Fruit fly (Drosophila melanogaster) whole organism, embryonic: ENCODE measurements around the gene CG2901.
A peak's percentile ranks its signal among the peaks of the same experiment; 100 is the strongest.

Source experiments
- Atf6 ChIP-seq: fragments of 200-800 bp; sonication (Bioruptor generic); IDR thresholded peaks from 2 replicates; pipeline ENCODE4 v1.3.6; 2022; ENCODE audit warnings: missing biosample characterization, missing genetic modification characterization
- BEAF-32 ChIP-seq: fragments of 200-800 bp; sonication (Bioruptor generic); optimal IDR thresholded peaks from 3 replicates; lab custom pipeline; 2017; ENCODE audit warnings: missing biosample characterization, missing genetic modification characterization, mild to moderate bottlenecking, moderate library complexity, missing genetic modification reagents
- Blimp-1 ChIP-seq: fragments of 200-800 bp; sonication (Bioruptor generic); optimal IDR thresholded peaks from 3 replicates; lab custom pipeline; 2018; ENCODE audit warnings: missing biosample characterization, missing genetic modification characterization, mild to moderate bottlenecking, moderate library complexity, missing genetic modification reagents
- BtbVII ChIP-seq: fragments of 200-800 bp; sonication (Bioruptor generic); optimal IDR thresholded peaks from 3 replicates; lab custom pipeline; 2017; ENCODE audit warnings: missing biosample characterization, mild to moderate bottlenecking, missing genetic modification characterization
- CG10565 ChIP-seq: fragments of 200-800 bp; sonication (Bioruptor generic); optimal IDR thresholded peaks from 3 replicates; lab custom pipeline; 2016; ENCODE audit warnings: missing biosample characterization, mild to moderate bottlenecking, missing genetic modification characterization
- CG10959 ChIP-seq: fragments of 200-800 bp; sonication (Bioruptor generic); IDR thresholded peaks from 2 replicates; pipeline ENCODE4 v1.3.6; 2022; ENCODE audit warnings: missing biosample characterization, missing genetic modification characterization
- CG11696 ChIP-seq: fragments of 200-800 bp; sonication (Bioruptor generic); IDR thresholded peaks from 2 replicates; pipeline ENCODE4 v1.3.6; 2022; ENCODE audit warnings: missing biosample characterization, missing genetic modification characterization
- CG12659 ChIP-seq: fragments of 200-800 bp; sonication (Bioruptor generic); optimal IDR thresholded peaks from 3 replicates; lab custom pipeline; 2017; ENCODE audit warnings: mild to moderate bottlenecking, missing biosample characterization, missing genetic modification reagents, missing genetic modification characterization
- CG14050 ChIP-seq: fragments of 200-800 bp; sonication (Bioruptor generic); IDR thresholded peaks from 3 replicates; pipeline ENCODE4 v1.3.6; 2022; ENCODE audit warnings: missing biosample characterization, missing genetic modification characterization
- CG14710 ChIP-seq: fragments of 200-800 bp; sonication (Bioruptor generic); optimal IDR thresholded peaks from 3 replicates; lab custom pipeline; 2019; ENCODE audit warnings: missing biosample characterization, mild to moderate bottlenecking, missing genetic modification characterization, moderate library complexity
- CG1529 ChIP-seq: fragments of 200-800 bp; sonication (Bioruptor generic); optimal IDR thresholded peaks from 3 replicates; lab custom pipeline; 2018; ENCODE audit warnings: missing biosample characterization, missing genetic modification characterization
- CG1792 ChIP-seq: fragments of 200-800 bp; sonication (Bioruptor generic); optimal IDR thresholded peaks from 2 replicates; lab custom pipeline; 2016; ENCODE audit warnings: missing biosample characterization, missing genetic modification characterization
- CG18599 ChIP-seq: fragments of 200-800 bp; sonication (Bioruptor generic); optimal IDR thresholded peaks from 3 replicates; lab custom pipeline; 2017; ENCODE audit warnings: missing biosample characterization, missing genetic modification characterization, mild to moderate bottlenecking, moderate library complexity, missing genetic modification reagents
- CG2712 ChIP-seq: fragments of 200-800 bp; optimal IDR thresholded peaks from 3 replicates; lab custom pipeline; 2019; ENCODE audit warnings: missing biosample characterization, mild to moderate bottlenecking, missing genetic modification characterization, moderate library complexity
- CG3065 ChIP-seq: fragments of 200-800 bp; sonication (Bioruptor generic); optimal IDR thresholded peaks from 2 replicates; lab custom pipeline; 2016; ENCODE audit warnings: missing biosample characterization, missing genetic modification characterization
- CG33213 ChIP-seq: fragments of 200-800 bp; sonication (Bioruptor generic); optimal IDR thresholded peaks from 3 replicates; lab custom pipeline; 2016; ENCODE audit warnings: missing biosample characterization, missing genetic modification characterization
- CG33557 ChIP-seq: fragments of 200-800 bp; sonication (Bioruptor generic); optimal IDR thresholded peaks from 2 replicates; lab custom pipeline; 2019; ENCODE audit warnings: missing biosample characterization, mild to moderate bottlenecking, missing genetic modification characterization, moderate library complexity
- CG6175 ChIP-seq: fragments of 200-800 bp; sonication (Bioruptor generic); IDR thresholded peaks from 3 replicates; pipeline ENCODE4 v1.3.6; 2022; ENCODE audit warnings: missing biosample characterization, missing genetic modification characterization
- CG6813 ChIP-seq: fragments of 200-800 bp; sonication (Bioruptor generic); optimal IDR thresholded peaks from 2 replicates; lab custom pipeline; 2017; ENCODE audit warnings: missing biosample characterization, missing genetic modification characterization, mild to moderate bottlenecking, moderate library complexity, missing genetic modification reagents
- CG8924 ChIP-seq: fragments of 200-800 bp; optimal IDR thresholded peaks from 3 replicates; lab custom pipeline; 2019; ENCODE audit warnings: missing biosample characterization, mild to moderate bottlenecking, missing genetic modification characterization, moderate library complexity
- CG9609 ChIP-seq: fragments of 200-800 bp; sonication (Bioruptor generic); optimal IDR thresholded peaks from 3 replicates; lab custom pipeline; 2016; ENCODE audit warnings: missing biosample characterization, missing genetic modification characterization
- CkIIα-i1 ChIP-seq: fragments of 200-800 bp; sonication (Bioruptor generic); IDR thresholded peaks from 2 replicates; pipeline ENCODE4 v1.3.6; 2022; ENCODE audit warnings: missing biosample characterization, missing genetic modification characterization
- CoRest ChIP-seq: fragments of 200-800 bp; sonication (Bioruptor generic); optimal IDR thresholded peaks from 3 replicates; lab custom pipeline; 2018; ENCODE audit warnings: missing biosample characterization, mild to moderate bottlenecking, missing genetic modification characterization, moderate library complexity
- Dll ChIP-seq: fragments of 200-800 bp; sonication (Bioruptor generic); IDR thresholded peaks from 4 replicates; pipeline ENCODE4 v1.3.6; 2022; ENCODE audit warnings: missing biosample characterization, missing genetic modification characterization; ENCODE audit not compliant: partially characterized antibody
- Gsc ChIP-seq: fragments of 200-800 bp; sonication (Bioruptor generic); IDR thresholded peaks from 2 replicates; pipeline ENCODE4 v1.3.6; 2022; ENCODE audit warnings: missing biosample characterization, missing genetic modification characterization
- H15 ChIP-seq: fragments of 200-800 bp; sonication (Bioruptor generic); IDR thresholded peaks from 3 replicates; pipeline ENCODE4 v1.3.6; 2022; ENCODE audit warnings: missing biosample characterization, missing genetic modification characterization
- MESR4 ChIP-seq: fragments of 200-800 bp; sonication (Bioruptor generic); optimal IDR thresholded peaks from 2 replicates; lab custom pipeline; 2018; ENCODE audit warnings: missing biosample characterization, mild to moderate bottlenecking, missing genetic modification characterization, moderate library complexity
- Mad ChIP-seq: fragments of 200-800 bp; sonication (Bioruptor generic); optimal IDR thresholded peaks from 2 replicates; lab custom pipeline; 2016; ENCODE audit warnings: missing biosample characterization, missing genetic modification characterization
- NfI ChIP-seq: fragments of 200-800 bp; sonication (Bioruptor generic); optimal IDR thresholded peaks from 3 replicates; lab custom pipeline; 2018; ENCODE audit warnings: missing biosample characterization, mild to moderate bottlenecking, missing genetic modification characterization, moderate library complexity
- Rx ChIP-seq: fragments of 200-800 bp; sonication (Bioruptor generic); IDR thresholded peaks from 2 replicates; pipeline ENCODE4 v1.3.6; 2022; ENCODE audit warnings: missing biosample characterization, missing genetic modification characterization
- Sry-δ ChIP-seq: fragments of 200-800 bp; sonication (Bioruptor generic); optimal IDR thresholded peaks from 2 replicates; lab custom pipeline; 2016; ENCODE audit warnings: missing biosample characterization, missing genetic modification characterization
- Taf1 ChIP-seq: fragments of 200-800 bp; sonication (Bioruptor generic); IDR thresholded peaks from 2 replicates; pipeline ENCODE4 v1.3.6; 2022; ENCODE audit warnings: missing biosample characterization, missing genetic modification characterization
- abd-A ChIP-seq: fragments of 200-800 bp; sonication (Bioruptor generic); optimal IDR thresholded peaks from 3 replicates; lab custom pipeline; 2019; ENCODE audit warnings: missing biosample characterization, mild to moderate bottlenecking, missing genetic modification characterization, moderate library complexity
- btn ChIP-seq: fragments of 200-800 bp; sonication (Bioruptor generic); optimal IDR thresholded peaks from 2 replicates; lab custom pipeline; 2016; ENCODE audit warnings: missing biosample characterization, missing genetic modification characterization
- ci ChIP-seq: fragments of 200-800 bp; sonication (Bioruptor generic); IDR thresholded peaks from 3 replicates; pipeline ENCODE4 v1.3.6; 2022; ENCODE audit warnings: missing biosample characterization, missing genetic modification characterization
- dati ChIP-seq: fragments of 200-800 bp; sonication (Bioruptor generic); IDR thresholded peaks from 2 replicates; pipeline ENCODE4 v1.3.6; 2022; ENCODE audit warnings: missing biosample characterization, missing genetic modification characterization
- fd102C ChIP-seq: fragments of 200-800 bp; sonication (Bioruptor generic); optimal IDR thresholded peaks from 2 replicates; lab custom pipeline; 2018; ENCODE audit warnings: missing biosample characterization, mild to moderate bottlenecking, missing genetic modification characterization, moderate library complexity
- fd64A ChIP-seq: fragments of 200-800 bp; sonication (Bioruptor generic); optimal IDR thresholded peaks from 3 replicates; lab custom pipeline; 2018; ENCODE audit warnings: missing biosample characterization, mild to moderate bottlenecking, missing genetic modification characterization
- gsb-n ChIP-seq: fragments of 200-800 bp; sonication (Bioruptor generic); optimal IDR thresholded peaks from 3 replicates; lab custom pipeline; 2018; ENCODE audit warnings: missing biosample characterization, mild to moderate bottlenecking, missing genetic modification characterization
- lilli ChIP-seq: fragments of 200-800 bp; sonication (Bioruptor generic); optimal IDR thresholded peaks from 3 replicates; lab custom pipeline; 2016; ENCODE audit warnings: missing biosample characterization, missing genetic modification characterization
- lov ChIP-seq, 2 experiments: fragments of 200-800 bp in 1 of 2; fragments of >200 bp in 1 of 2; sonication (Bioruptor generic) in 1 of 2; IDR thresholded peaks in 1 of 2; optimal IDR thresholded peaks in 1 of 2; 2 replicates in 1 of 2; 3 replicates in 1 of 2; pipeline versions ENCODE4 v1.3.6 to Lab custom; 2017 to 2022; ENCODE audit warnings: missing biosample characterization in 1 of 2, missing genetic modification characterization in 1 of 2
- mld ChIP-seq: fragments of 200-800 bp; sonication (Bioruptor generic); IDR thresholded peaks from 3 replicates; pipeline ENCODE4 v1.3.6; 2022; ENCODE audit warnings: missing biosample characterization, missing genetic modification characterization; ENCODE audit not compliant: partially characterized antibody
- pho ChIP-seq: fragments of 200-800 bp; sonication (Bioruptor generic); optimal IDR thresholded peaks from 2 replicates; lab custom pipeline; 2016; ENCODE audit warnings: missing biosample characterization, missing genetic modification characterization
- phol ChIP-seq: fragments of 200-800 bp; sonication (Bioruptor generic); optimal IDR thresholded peaks from 3 replicates; lab custom pipeline; 2018; ENCODE audit warnings: missing biosample characterization, mild to moderate bottlenecking, missing genetic modification characterization, moderate library complexity
- scrt ChIP-seq: fragments of 200-800 bp; sonication (Bioruptor generic); optimal IDR thresholded peaks from 2 replicates; lab custom pipeline; 2018; ENCODE audit warnings: missing biosample characterization, mild to moderate bottlenecking, missing genetic modification characterization, moderate library complexity
- sens ChIP-seq: fragments of 200-800 bp; sonication (Bioruptor generic); peaks from one replicate; lab custom pipeline; 2016; ENCODE audit warnings: missing biosample characterization, missing genetic modification characterization
- unc-4 ChIP-seq: fragments of 200-800 bp; sonication (Bioruptor generic); IDR thresholded peaks from 2 replicates; pipeline ENCODE4 v1.3.6; 2022; ENCODE audit warnings: missing biosample characterization, missing genetic modification characterization; ENCODE audit not compliant: partially characterized antibody
- vnd ChIP-seq: fragments of 200-800 bp; sonication (Bioruptor generic); IDR thresholded peaks from 3 replicates; pipeline ENCODE4 v1.3.6; 2022; ENCODE audit warnings: missing biosample characterization, missing genetic modification characterization; ENCODE audit not compliant: partially characterized antibody
- wdn ChIP-seq: fragments of 200-800 bp; sonication (Bioruptor generic); IDR thresholded peaks from 2 replicates; pipeline ENCODE4 v1.3.6; 2022; ENCODE audit warnings: missing biosample characterization, missing genetic modification characterization
- zen2 ChIP-seq: fragments of 200-800 bp; sonication (Bioruptor generic); IDR thresholded peaks from 3 replicates; pipeline ENCODE4 v1.3.6; 2022; ENCODE audit warnings: missing biosample characterization, missing genetic modification characterization; ENCODE audit not compliant: partially characterized antibody

CG2901 gene

DNA sequence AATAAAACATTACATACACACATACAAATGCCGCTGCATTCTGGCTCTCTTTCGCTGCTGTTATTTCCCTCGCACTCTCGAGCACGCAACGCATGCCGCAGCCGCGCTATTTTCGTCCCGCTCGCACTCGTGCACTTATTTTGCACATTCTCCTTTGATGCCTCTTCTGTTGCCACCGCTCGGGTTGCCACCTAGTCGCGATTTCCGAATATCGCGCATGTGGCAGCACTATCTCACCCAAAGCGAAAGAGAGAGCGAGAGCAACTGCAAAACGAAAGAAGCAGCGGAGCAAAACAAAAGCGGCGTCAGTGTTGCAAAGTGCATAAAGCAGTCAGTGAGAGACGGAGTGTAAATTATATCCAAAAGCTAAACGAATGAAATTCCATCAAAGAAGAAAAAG is 47.1 kb upstream of the CG2901 start (continued):
- TF ChIP-seq CG14050 (no peak), lov (optimal IDR thresholded peaks at IDR 0.05; lab: Kevin White, UChicago) (no peak), lov (GFP tag; IDR thresholded peaks at IDR 0.05; lab: Robert Waterston, UW) (0 out of 3 replicates have a peak, but pooled peaks have one; percentile 18), CG6175 (GFP tag; lab: Robert Waterston, UW) (peak; percentile 95), CG1792 (GFP tag; lab: Kevin White, UChicago) (no peak), phol (tag; lab: Kevin White, UChicago) (peak; percentile 22), CG1529 (GFP tag; lab: Kevin White, UChicago) (no peak), CG33213 (GFP tag; lab: Kevin White, UChicago) (peak; percentile 33), CG33557 (GFP tag; lab: Kevin White, UChicago) (no peak), btn (GFP tag; lab: Kevin White, UChicago) (no peak), Atf6 (GFP tag; lab: Robert Waterston, UW) (0 out of 2 replicates have a peak, but pooled peaks have one; percentile 20), CG8924 (tag; lab: Kevin White, UChicago) (peak; percentile 70), Gsc (GFP tag; lab: Robert Waterston, UW) (no peak), MESR4 (GFP tag; lab: Kevin White, UChicago) (peak; percentile 22), H15 (GFP tag; lab: Robert Waterston, UW) (no peak), dati (GFP tag; lab: Robert Waterston, UW) (no peak), fd102C (GFP tag; lab: Kevin White, UChicago) (no peak), CG9609 (GFP tag; lab: Kevin White, UChicago) (no peak), ci (GFP tag; lab: Robert Waterston, UW) (peak; percentile 65; the same call in 1 of the 3 replicates), scrt (GFP tag; lab: Kevin White, UChicago) (peak; percentile 33), vnd (GFP tag; lab: Robert Waterston, UW) (no peak), wdn (no peak), CG10959 (GFP tag; lab: Robert Waterston, UW) (no peak), gsb-n (tag; lab: Kevin White, UChicago) (peak; percentile 2), CG3065 (GFP tag; lab: Kevin White, UChicago) (no peak), sens (peak; percentile 88), BtbVII (GFP tag; lab: Kevin White, UChicago) (peak; percentile 21), Sry-δ (peak; percentile 21), CG12659 (peak; percentile 59), lilli (GFP tag; lab: Kevin White, UChicago) (peak; percentile 13), mld (no peak), Blimp-1 (peak; percentile 1), Mad (GFP tag; lab: Kevin White, UChicago) (peak; percentile 0), NfI (peak; percentile 0), unc-4 (GFP tag; lab: Robert Waterston, UW) (peak; percentile 49; the same call in 1 of the 2 replicates), BEAF-32 (GFP tag; lab: Kevin White, UChicago) (peak; percentile 34), CG14710 (peak; percentile 24), fd64A (GFP tag; lab: Kevin White, UChicago) (no peak), CoRest (no peak), CG6813 (GFP tag; lab: Kevin White, UChicago) (peak; percentile 60), CG2712 (tag; lab: Kevin White, UChicago) (peak; percentile 27), Taf1 (no peak), Dll (GFP tag; lab: Robert Waterston, UW) (peak; percentile 40; the same call in 1 of the 4 replicates), Rx (GFP tag; lab: Robert Waterston, UW) (no peak), CkIIα-i1 (no peak), CG11696 (GFP tag; lab: Robert Waterston, UW) (no peak), CG18599 (GFP tag; lab: Kevin White, UChicago) (peak; percentile 33), abd-A (tag; lab: Kevin White, UChicago) (peak; percentile 66), CG10565 (GFP tag; lab: Kevin White, UChicago) (no peak), pho (GFP tag; lab: Kevin White, UChicago) (peak; percentile 33), zen2 (GFP tag; lab: Robert Waterston, UW) (peak; percentile 54)
